Fruit fly (Drosophila melanogaster): ENCODE data around the gene Ugalt.

The Ugalt gene

DNA sequence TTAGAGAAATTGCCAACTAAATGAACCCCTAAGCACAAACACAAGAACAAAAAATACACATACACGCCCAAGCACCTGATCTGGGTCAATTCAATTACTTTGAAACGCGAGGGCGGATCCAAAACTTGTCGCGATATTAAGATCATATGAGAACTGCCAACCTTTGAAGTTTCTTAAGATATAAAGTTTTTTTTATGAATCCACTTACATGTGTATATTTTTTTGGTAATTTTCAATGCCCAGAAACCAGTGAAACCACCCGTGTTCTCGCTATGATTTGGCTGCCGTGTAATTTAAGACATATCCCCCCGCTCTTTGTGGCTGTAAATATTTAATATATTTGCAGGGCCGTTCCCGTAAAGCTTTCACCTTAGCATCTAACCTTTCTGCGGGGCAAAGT lies 46.0 kb upstream of the Ugalt start (continued):
- TF ChIP-seq CG18599 (GFP tag; optimal IDR thresholded peaks at IDR 0.05) (peak; percentile 52), ash1 (GFP tag; optimal IDR thresholded peaks at IDR 0.05) (no peak), esg (GFP tag; conservative IDR thresholded peaks at IDR 0.05) (no peak), CG16815 (GFP tag; optimal IDR thresholded peaks at IDR 0.05) (no peak), MTF-1 (GFP tag; optimal IDR thresholded peaks at IDR 0.05; ENCODE audit: borderline replicate concordance) (no peak), CG34422 (GFP tag; IDR thresholded peaks at IDR 0.05) (0 out of 3 replicates have a peak, but pooled peaks have one; percentile 11), dmrt99B (tag; optimal IDR thresholded peaks at IDR 0.05) (peak; percentile 23), CG14441 (GFP tag; IDR thresholded peaks at IDR 0.05) (0 out of 2 replicates have a peak, but pooled peaks have one; percentile 20), rib (GFP tag; IDR thresholded peaks at IDR 0.05) (no peak), dysf (GFP tag; IDR thresholded peaks at IDR 0.05) (peak; percentile 42; the same call in 1 of the 3 replicates), Rfx (GFP tag; IDR thresholded peaks at IDR 0.05) (peak; percentile 44; the same call in 1 of the 2 replicates), prd (optimal IDR thresholded peaks at IDR 0.05) (no peak), prd (GFP tag; IDR thresholded peaks at IDR 0.05) (0 out of 3 replicates have a peak, but pooled peaks have one; percentile 20), grau (tag; optimal IDR thresholded peaks at IDR 0.05) (peak; percentile 19), CG1602 (GFP tag; optimal IDR thresholded peaks at IDR 0.05) (no peak), cwo (GFP tag; optimal IDR thresholded peaks at IDR 0.05) (no peak), lmd (GFP tag; IDR thresholded peaks at IDR 0.05) (peak; percentile 27; the same call in 1 of the 2 replicates), CG3163 (GFP tag; optimal IDR thresholded peaks at IDR 0.05) (no peak), pan (optimal IDR thresholded peaks at IDR 0.05) (no peak), pan (GFP tag; optimal IDR thresholded peaks at IDR 0.05 in 1 of 2, IDR thresholded peaks at IDR 0.05 in 1 of 2) (peak in 1 of 2 experiments; percentile 37), CG32532 (GFP tag; IDR thresholded peaks at IDR 0.05) (peak; percentile 21; the same call in 1 of the 2 replicates), ac (GFP tag; optimal IDR thresholded peaks at IDR 0.05) (no peak), sr (GFP tag; IDR thresholded peaks at IDR 0.05) (no peak), maf-S (GFP tag; optimal IDR thresholded peaks at IDR 0.05) (no peak), Hr78 (GFP tag; optimal IDR thresholded peaks at IDR 0.05) (no peak), CG11504 (tag; optimal IDR thresholded peaks at IDR 0.05) (peak; percentile 38), Ptx1 (GFP tag; IDR thresholded peaks at IDR 0.05) (peak; percentile 37; the same call in 1 of the 2 replicates), Sry-δ (GFP tag; optimal IDR thresholded peaks at IDR 0.05) (no peak), bab2 (GFP tag; optimal IDR thresholded peaks at IDR 0.05) (no peak)

DNA sequence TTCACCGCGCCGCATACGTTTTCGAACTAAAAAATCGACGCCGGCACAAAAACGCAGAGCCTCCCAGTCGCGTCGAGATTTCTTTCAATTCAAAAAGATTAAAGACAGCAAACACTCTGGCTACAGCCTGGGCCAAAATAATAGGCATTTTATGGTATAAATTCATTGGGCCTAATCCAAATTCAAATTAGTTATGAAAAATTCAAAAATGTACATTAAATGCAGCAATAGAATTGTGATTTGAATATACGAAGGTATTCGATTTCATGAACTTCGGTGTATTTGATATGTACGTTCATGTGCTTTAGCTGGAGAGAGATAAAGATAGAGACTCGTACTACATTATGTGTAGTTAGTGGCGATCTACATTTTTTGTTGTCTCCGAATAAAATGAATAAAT lies 40.4 kb upstream of the Ugalt start, which contains the start of gene Syx4:
Gene Syx4 (minus strand): TSS at position 35 of the 400 bp plus-strand sequence.
- TF ChIP-seq E2f2 (GFP tag; IDR thresholded peaks at IDR 0.05), result peak; percentile 72
- peak; percentile 93 for TF ChIP-seq CG3281 (GFP tag; optimal IDR thresholded peaks at IDR 0.05)
- peak; percentile 90 for TF ChIP-seq pho (GFP tag; optimal IDR thresholded peaks at IDR 0.05)
- peak; percentile 97 for TF ChIP-seq CG18599 (GFP tag; optimal IDR thresholded peaks at IDR 0.05)
- TF ChIP-seq CG14441 (GFP tag; IDR thresholded peaks at IDR 0.05), result peak; percentile 90
- TF ChIP-seq fd102C (GFP tag; optimal IDR thresholded peaks at IDR 0.05), result no peak
- TF ChIP-seq grau (tag; optimal IDR thresholded peaks at IDR 0.05), result peak; percentile 91
- TF ChIP-seq Opbp (GFP tag; IDR thresholded peaks at IDR 0.05; ENCODE audit: partially characterized antibody), result no peak
- no peak for TF ChIP-seq abd-A (tag; optimal IDR thresholded peaks at IDR 0.05)
- TF ChIP-seq CG10147 (GFP tag; optimal IDR thresholded peaks at IDR 0.05), result peak; percentile 88
- peak; percentile 81 for TF ChIP-seq pb (GFP tag; optimal IDR thresholded peaks at IDR 0.05)
- TF ChIP-seq HLH4C (GFP tag; IDR thresholded peaks at IDR 0.05; ENCODE audit: partially characterized antibody), result no peak
- peak; percentile 71 for TF ChIP-seq CG8281 (tag; optimal IDR thresholded peaks at IDR 0.05)
- TF ChIP-seq CG16813 (GFP tag; IDR thresholded peaks at IDR 0.05; ENCODE audit: partially characterized antibody), result no peak
- peak; percentile 87 for TF ChIP-seq fd96Cb (tag; optimal IDR thresholded peaks at IDR 0.05)
- TF ChIP-seq CG11723 (GFP tag; optimal IDR thresholded peaks at IDR 0.05), result peak; percentile 77
- TF ChIP-seq Sry-δ (GFP tag; optimal IDR thresholded peaks at IDR 0.05), result peak; percentile 55
- TF ChIP-seq CG15696 (tag; optimal IDR thresholded peaks at IDR 0.05), result peak; percentile 44
- peak; percentile 87 for TF ChIP-seq CG17361 (GFP tag; IDR thresholded peaks at IDR 0.05)
- TF ChIP-seq Trl (optimal IDR thresholded peaks at IDR 0.05), result no peak
- TF ChIP-seq Trl (GFP tag; optimal IDR thresholded peaks at IDR 0.05), result peak; percentile 85
- TF ChIP-seq GATAe (GFP tag; conservative IDR thresholded peaks at IDR 0.05), result peak; percentile 76
- TF ChIP-seq odd (GFP tag; optimal IDR thresholded peaks at IDR 0.05), result peak; percentile 84
- TF ChIP-seq pan (optimal IDR thresholded peaks at IDR 0.05), result no peak
- peak in 1 of 2 experiments; percentile 93 for TF ChIP-seq pan (GFP tag; optimal IDR thresholded peaks at IDR 0.05 in 1 of 2, IDR thresholded peaks at IDR 0.05 in 1 of 2)
- peak; percentile 84 to 85 for TF ChIP-seq Pdp1 (GFP tag; optimal IDR thresholded peaks at IDR 0.05)
- TF ChIP-seq CG4328 (GFP tag; optimal IDR thresholded peaks at IDR 0.05), result peak; percentile 17

Data from whole organism, embryonic.